Worm (Caenorhabditis elegans) whole organism, L3 larva: Measurements from ENCODE around the gene Y43F8B.18.

Experiments
- R02D3.7 ChIP-seq: fragments of 150-350 bp; optimal IDR thresholded peaks from 2 replicates; lab custom pipeline; 2014; ENCODE audit warnings: missing biosample characterization, missing genetic modification characterization
- ZK546.5 ChIP-seq: sonication (generic microtip); optimal IDR thresholded peaks from 2 replicates; lab custom pipeline; 2017; ENCODE audit warnings: missing biosample characterization, missing genetic modification characterization
- aly-2 ChIP-seq: fragments of 150-350 bp; optimal IDR thresholded peaks from 2 replicates; lab custom pipeline; 2014; ENCODE audit warnings: missing biosample characterization, missing genetic modification characterization
- ama-1 ChIP-seq: fragments of 150-350 bp; optimal IDR thresholded peaks from 2 replicates; lab custom pipeline; 2018
- ceh-16 ChIP-seq: sonication (generic microtip); optimal IDR thresholded peaks from 2 replicates; lab custom pipeline; 2017; ENCODE audit warnings: missing biosample characterization, missing genetic modification characterization
- ceh-28 ChIP-seq: fragments of 150-350 bp; optimal IDR thresholded peaks from 2 replicates; lab custom pipeline; 2014; ENCODE audit warnings: missing biosample characterization, missing genetic modification reagents, missing genetic modification characterization
- ceh-82 ChIP-seq: fragments of 150-350 bp; optimal IDR thresholded peaks from 2 replicates; lab custom pipeline; 2014; ENCODE audit warnings: missing biosample characterization, missing genetic modification characterization
- daf-12 ChIP-seq: fragments of 150-350 bp; optimal IDR thresholded peaks from 2 replicates; lab custom pipeline; 2014; ENCODE audit warnings: missing biosample characterization, missing genetic modification reagents, missing genetic modification characterization
- egl-27 ChIP-seq: sonication (generic microtip); optimal IDR thresholded peaks from 4 replicates; lab custom pipeline; 2017; ENCODE audit warnings: missing biosample characterization, missing genetic modification reagents, missing genetic modification characterization
- egl-5 ChIP-seq: fragments of 150-350 bp; optimal IDR thresholded peaks from 2 replicates; lab custom pipeline; 2017; ENCODE audit warnings: missing biosample characterization, missing genetic modification reagents, missing genetic modification characterization, inconsistent platforms
- elt-1 ChIP-seq: fragments of 150-350 bp; optimal IDR thresholded peaks from 2 replicates; lab custom pipeline; 2014; ENCODE audit warnings: missing biosample characterization, missing genetic modification characterization
- elt-2 ChIP-seq: sonication (generic microtip); optimal IDR thresholded peaks from 2 replicates; lab custom pipeline; 2016; ENCODE audit warnings: missing genetic modification reagents, mild to moderate bottlenecking, missing genetic modification characterization, missing compliant biosample characterization
- elt-3 ChIP-seq, 3 experiments: fragments of 150-350 bp in 1 of 3; sonication (generic microtip) in 2 of 3; optimal IDR thresholded peaks; 2 replicates in 2 of 3; 4 replicates in 1 of 3; lab custom pipeline; 2014 to 2017; ENCODE audit warnings: missing biosample characterization in 3 of 3, missing genetic modification characterization in 3 of 3
- eor-1 ChIP-seq, 2 experiments: fragments of 150-350 bp; optimal IDR thresholded peaks; 2 replicates each; lab custom pipeline; 2014 to 2018; ENCODE audit warnings: missing biosample characterization in 2 of 2, missing genetic modification characterization in 2 of 2
- fkh-2 ChIP-seq: fragments of 150-350 bp; optimal IDR thresholded peaks from 2 replicates; lab custom pipeline; 2014; ENCODE audit warnings: missing biosample characterization, missing genetic modification reagents, missing genetic modification characterization
- fos-1 ChIP-seq: fragments of 150-350 bp; optimal IDR thresholded peaks from 2 replicates; lab custom pipeline; 2014; ENCODE audit warnings: missing biosample characterization, missing genetic modification characterization
- hmg-11 ChIP-seq: sonication (generic microtip); optimal IDR thresholded peaks from 2 replicates; lab custom pipeline; 2016; ENCODE audit warnings: missing genetic modification characterization, missing compliant biosample characterization
- lsy-12 ChIP-seq: sonication (generic microtip); optimal IDR thresholded peaks from 2 replicates; lab custom pipeline; 2016; ENCODE audit warnings: mild to moderate bottlenecking, missing genetic modification characterization, missing compliant biosample characterization
- mdl-1 ChIP-seq: fragments of 150-350 bp; optimal IDR thresholded peaks from 2 replicates; lab custom pipeline; 2014; ENCODE audit warnings: missing biosample characterization, missing genetic modification characterization
- nfya-1 ChIP-seq: sonication (generic microtip); optimal IDR thresholded peaks from 2 replicates; lab custom pipeline; 2017; ENCODE audit warnings: missing genetic modification characterization, mild to moderate bottlenecking, missing compliant biosample characterization, antibody characterized with exemption, moderate library complexity; ENCODE audit not compliant: insufficient read depth
- nhr-11 ChIP-seq: fragments of 150-350 bp; optimal IDR thresholded peaks from 2 replicates; lab custom pipeline; 2014; ENCODE audit warnings: missing biosample characterization, missing genetic modification characterization
- nhr-23 ChIP-seq: fragments of 150-350 bp; optimal IDR thresholded peaks from 2 replicates; lab custom pipeline; 2014; ENCODE audit warnings: missing biosample characterization, missing genetic modification reagents, missing genetic modification characterization
- nhr-237 ChIP-seq: fragments of 150-350 bp; optimal IDR thresholded peaks from 2 replicates; lab custom pipeline; 2014; ENCODE audit warnings: missing biosample characterization, missing genetic modification characterization
- nhr-25 ChIP-seq: sonication (generic microtip); optimal IDR thresholded peaks from 2 replicates; lab custom pipeline; 2017; ENCODE audit warnings: missing biosample characterization, missing genetic modification characterization
- nhr-28 ChIP-seq: fragments of 150-350 bp; optimal IDR thresholded peaks from 2 replicates; lab custom pipeline; 2014; ENCODE audit warnings: missing biosample characterization, missing genetic modification characterization
- nhr-43 ChIP-seq: sonication (generic microtip); optimal IDR thresholded peaks from 2 replicates; lab custom pipeline; 2016; ENCODE audit warnings: mild to moderate bottlenecking, missing genetic modification characterization, missing compliant biosample characterization; ENCODE audit not compliant: poor library complexity, severe bottlenecking
- nhr-76 ChIP-seq: fragments of 150-350 bp; sonication (generic microtip); optimal IDR thresholded peaks from 5 replicates; lab custom pipeline; 2014; ENCODE audit warnings: missing biosample characterization, missing genetic modification characterization
- pha-4 ChIP-seq: fragments of 150-350 bp; optimal IDR thresholded peaks from 2 replicates; lab custom pipeline; 2014; ENCODE audit warnings: missing biosample characterization, missing genetic modification reagents, missing genetic modification characterization
- sea-2 ChIP-seq: fragments of 150-350 bp; sonication (generic microtip); optimal IDR thresholded peaks from 4 replicates; lab custom pipeline; 2014; ENCODE audit warnings: missing biosample characterization, missing genetic modification reagents, missing genetic modification characterization
- skn-1 ChIP-seq: fragments of 150-350 bp; optimal IDR thresholded peaks from 2 replicates; lab custom pipeline; 2014; ENCODE audit warnings: missing biosample characterization, missing genetic modification characterization
- snpc-4 ChIP-seq: fragments of 150-350 bp; optimal IDR thresholded peaks from 2 replicates; lab custom pipeline; 2014; ENCODE audit warnings: missing biosample characterization, missing genetic modification characterization
- tbx-2 ChIP-seq: sonication (generic microtip); optimal IDR thresholded peaks from 2 replicates; lab custom pipeline; 2016; ENCODE audit warnings: mild to moderate bottlenecking, missing genetic modification characterization, missing compliant biosample characterization
- zag-1 ChIP-seq: fragments of 150-350 bp; optimal IDR thresholded peaks from 2 replicates; lab custom pipeline; 2014; ENCODE audit warnings: missing biosample characterization, missing genetic modification characterization
- ztf-11 ChIP-seq: fragments of 150-350 bp; optimal IDR thresholded peaks from 2 replicates; lab custom pipeline; 2014; ENCODE audit warnings: missing biosample characterization, missing genetic modification characterization
- ztf-4 ChIP-seq: fragments of 150-350 bp; optimal IDR thresholded peaks from 2 replicates; lab custom pipeline; 2014; ENCODE audit warnings: missing biosample characterization, missing genetic modification characterization

Y43F8B.18 gene

ce11 chrV:19495587-19495986 lies 9.8 kb downstream of the Y43F8B.18 start, which contains the start of gene scl-21:
TSS of gene scl-21 (minus strand) at chrV:19495687.
- TF ChIP-seq egl-5 (tag; lab: Kevin White, UChicago) (no peak), ZK546.5 (tag; lab: Kevin White, UChicago) (no peak), nhr-11 (tag; lab: Kevin White, UChicago) (no peak), eor-1 (tag; optimal IDR thresholded peaks at IDR 0.05; lab: Kevin White, UChicago) (no peak), nhr-28 (no peak), tbx-2 (no peak), ztf-4 (tag; lab: Kevin White, UChicago) (no peak), aly-2 (tag; lab: Kevin White, UChicago) (no peak), elt-3 (tag; optimal IDR thresholded peaks at IDR 0.05; lab: Kevin White, UChicago) (no peak), ama-1 (no peak), ztf-11 (tag; lab: Kevin White, UChicago) (no peak)

- TF ChIP-seq nhr-43 (no peak), elt-2 (no peak), zag-1 (no peak), ztf-11 (tag; lab: Kevin White, UChicago) (no peak), nhr-23 (no peak), fkh-2 (tag; lab: Kevin White, UChicago) (no peak), nhr-76 (tag; lab: Kevin White, UChicago) (no peak), ama-1 (no peak), ZK546.5 (tag; lab: Kevin White, UChicago) (no peak), lsy-12 (tag; lab: Kevin White, UChicago) (no peak), elt-3 (tag; optimal IDR thresholded peaks at IDR 0.05; lab: Kevin White, UChicago) (no peak), R02D3.7 (tag; lab: Kevin White, UChicago) (no peak)
Measured at ce11 chrV:19497087-19497486, 11.3 kb downstream of the Y43F8B.18 start.

ce11 chrV:19501389-19501788 lies 15.6 kb downstream of the Y43F8B.18 start:
- TF ChIP-seq nhr-28 (no peak), ztf-4 (tag; lab: Kevin White, UChicago) (no peak), fos-1 (no peak), eor-1 (tag; optimal IDR thresholded peaks at IDR 0.05; lab: Kevin White, UChicago) (no peak), pha-4 (tag; lab: Kevin White, UChicago) (no peak), daf-12 (tag; lab: Kevin White, UChicago) (no peak), tbx-2 (no peak), egl-27 (tag; lab: Kevin White, UChicago) (no peak), elt-1 (no peak)

ce11 chrV:19502579-19503151 lies 16.9 kb downstream of the Y43F8B.18 start, which contains the start of gene Y43F8B.3:
TSS of gene Y43F8B.3 (plus strand) at chrV:19503101.
- TF ChIP-seq nfya-1 (tag; lab: Kevin White, UChicago) (no peak), aly-2 (tag; lab: Kevin White, UChicago) (no peak), ceh-16 (tag; lab: Kevin White, UChicago) (no peak), ceh-28 (tag; lab: Kevin White, UChicago) (no peak), elt-3 (tag; optimal IDR thresholded peaks at IDR 0.05; lab: Kevin White, UChicago) (no peak), ztf-4 (tag; lab: Kevin White, UChicago) (no peak), nhr-25 (no peak), mdl-1 (no peak), nhr-23 (no peak), elt-1 (no peak), ceh-82 (tag; lab: Kevin White, UChicago) (no peak), ztf-11 (tag; lab: Kevin White, UChicago) (no peak), sea-2 (GFP tag; lab: Kevin White, UChicago) (no peak), ama-1 (no peak), nhr-76 (tag; lab: Kevin White, UChicago) (no peak)

ce11 chrV:19509061-19509460 lies 23.3 kb downstream of the Y43F8B.18 start:
- no peak for TF ChIP-seq aly-2 (tag; lab: Kevin White, UChicago)
- TF ChIP-seq snpc-4: no peak
- no peak for TF ChIP-seq egl-5 (tag; lab: Kevin White, UChicago)
- TF ChIP-seq elt-3 (tag; optimal IDR thresholded peaks at IDR 0.05; lab: Kevin White, UChicago): no peak

ce11 chrV:19510352-19510751 lies 24.6 kb downstream of the Y43F8B.18 start:
- TF ChIP-seq sea-2 (GFP tag; lab: Kevin White, UChicago): no peak
- no peak for TF ChIP-seq nhr-11 (tag; lab: Kevin White, UChicago)
- no peak for TF ChIP-seq nfya-1 (tag; lab: Kevin White, UChicago)
- TF ChIP-seq nhr-25: no peak
- no peak for TF ChIP-seq fkh-2 (tag; lab: Kevin White, UChicago)
- TF ChIP-seq snpc-4: no peak
- no peak for TF ChIP-seq skn-1 (tag; lab: Kevin White, UChicago)
- TF ChIP-seq hmg-11 (tag; lab: Kevin White, UChicago): no peak
- TF ChIP-seq nhr-237: no peak
- TF ChIP-seq egl-5 (tag; lab: Kevin White, UChicago): no peak
- no peak for TF ChIP-seq nhr-43
- no peak for TF ChIP-seq R02D3.7 (tag; lab: Kevin White, UChicago)
